Worm (Caenorhabditis elegans) whole organism, late embryonic: ENCODE data around the gene M88.3.

Source experiments
- K02D7.2 ChIP-seq: sonication (generic microtip); optimal IDR thresholded peaks from 2 replicates; lab custom pipeline; 2017; ENCODE audit warnings: mild to moderate bottlenecking, missing genetic modification characterization, missing compliant biosample characterization
- ama-1 ChIP-seq: fragments of 150-350 bp; optimal IDR thresholded peaks from 2 replicates; lab custom pipeline; 2014
- ceh-14 ChIP-seq: sonication (generic microtip); optimal IDR thresholded peaks from 2 replicates; lab custom pipeline; 2016; ENCODE audit warnings: missing genotype, missing genetic modification characterization, missing compliant biosample characterization
- elt-2 ChIP-seq: sonication (generic microtip); optimal IDR thresholded peaks from 2 replicates; lab custom pipeline; 2016; ENCODE audit warnings: missing genetic modification reagents, missing genetic modification characterization, missing compliant biosample characterization
- elt-4 ChIP-seq: sonication (generic microtip); optimal IDR thresholded peaks from 2 replicates; lab custom pipeline; 2016; ENCODE audit warnings: missing genetic modification characterization, missing compliant biosample characterization
- lim-6 ChIP-seq: sonication (generic microtip); optimal IDR thresholded peaks from 2 replicates; lab custom pipeline; 2016; ENCODE audit warnings: missing genetic modification characterization, missing compliant biosample characterization
- nfya-1 ChIP-seq: sonication (generic microtip); optimal IDR thresholded peaks from 2 replicates; lab custom pipeline; 2017; ENCODE audit warnings: missing genetic modification characterization, mild to moderate bottlenecking, missing compliant biosample characterization, antibody characterized with exemption, moderate library complexity
- pag-3 ChIP-seq: sonication (generic microtip); optimal IDR thresholded peaks from 2 replicates; lab custom pipeline; 2016; ENCODE audit warnings: missing compliant biosample characterization, missing genetic modification characterization, borderline replicate concordance
- pha-4 ChIP-seq: fragments of 150-350 bp; optimal IDR thresholded peaks from 2 replicates; lab custom pipeline; 2018; ENCODE audit warnings: missing biosample characterization, missing genetic modification reagents, missing genetic modification characterization

ce11 chrIII:4553316-4553715 lies 8.5 kb upstream of the M88.3 start, which contains the start of gene imph-1:
- no peak for TF ChIP-seq pag-3 (tag; lab: Kevin White, UChicago)
- no peak for TF ChIP-seq pha-4 (tag; lab: Kevin White, UChicago)
- TF ChIP-seq ama-1 (lab: Kevin White, UChicago): no peak
- TF ChIP-seq elt-4 (tag; lab: Kevin White, UChicago): no peak
- no peak for TF ChIP-seq lim-6 (tag; lab: Kevin White, UChicago)
- no peak for TF ChIP-seq elt-2
- TF ChIP-seq nfya-1 (tag; lab: Kevin White, UChicago): no peak
- no peak for TF ChIP-seq ceh-14 (tag; lab: Kevin White, UChicago)
- TF ChIP-seq K02D7.2: no peak
